Worm (Caenorhabditis elegans): ENCODE results near the gene srbc-9.
A peak's percentile ranks its signal among the peaks of the same experiment; 100 is the strongest.
"Not testable (repeated sequence)": the region's sequence is repeated elsewhere in the genome, so short reads cannot be mapped to it uniquely, and the experiment has no call there.

The srbc-9 gene

DNA sequence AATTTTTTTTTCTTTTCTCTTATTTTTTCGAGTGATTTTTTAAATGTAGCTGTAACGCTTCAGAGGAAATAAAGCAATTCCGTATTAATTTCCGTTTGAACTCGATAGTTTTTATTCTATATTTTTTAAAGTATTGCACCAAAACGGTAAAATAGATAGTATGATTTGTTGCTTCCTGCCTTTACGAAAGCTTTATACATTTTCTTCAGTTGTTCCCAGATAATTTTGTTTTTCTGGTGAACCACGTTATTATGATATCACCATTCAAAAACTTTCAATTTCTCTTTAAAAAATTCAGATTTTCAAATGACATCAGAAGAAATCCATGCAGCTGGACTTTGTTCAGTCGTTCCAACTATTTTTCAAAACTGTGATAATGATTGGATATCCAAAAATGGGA is 24.7 kb upstream of the srbc-9 start, which contains the start of gene srb-18:
Gene srb-18, plus strand, starts transcription at position 301 of the 400 bp plus-strand sequence.
- no peak for TF ChIP-seq mls-2 (tag; optimal IDR thresholded peaks at IDR 0.05)
- TF ChIP-seq sptf-1 (tag; optimal IDR thresholded peaks at IDR 0.05): no peak
- no peak for TF ChIP-seq snpc-4 (tag; optimal IDR thresholded peaks at IDR 0.05)
- no peak for TF ChIP-seq elt-3 (tag; optimal IDR thresholded peaks at IDR 0.05)
- no peak for TF ChIP-seq cnd-1 (tag; optimal IDR thresholded peaks at IDR 0.05)

DNA sequence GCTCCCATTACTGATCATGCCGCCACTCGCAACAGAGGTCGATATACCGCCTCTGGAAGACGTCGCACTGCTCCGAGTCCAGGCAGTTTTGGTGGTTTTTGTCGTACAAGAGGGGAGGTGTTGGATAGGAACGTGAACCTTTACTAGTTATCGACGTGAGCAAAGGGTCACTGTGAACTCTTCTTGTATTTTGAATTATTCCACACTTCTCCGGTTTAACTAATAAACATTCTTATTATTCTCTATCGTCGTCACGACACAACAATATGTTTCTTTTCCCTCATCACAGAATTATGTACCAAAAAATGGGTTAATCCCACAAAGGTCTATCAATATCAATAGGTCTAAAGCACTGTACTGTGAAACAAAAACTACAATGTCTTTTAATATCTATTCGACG is 21.2 kb upstream of the srbc-9 start, which contains the start of gene nhr-171:
Gene nhr-171, plus strand, starts transcription at position 301 of the 400 bp plus-strand sequence.
- TF ChIP-seq snpc-4, M03D4.4, hlh-1 (tag; optimal IDR thresholded peaks at IDR 0.05): not testable (repeated sequence)

DNA sequence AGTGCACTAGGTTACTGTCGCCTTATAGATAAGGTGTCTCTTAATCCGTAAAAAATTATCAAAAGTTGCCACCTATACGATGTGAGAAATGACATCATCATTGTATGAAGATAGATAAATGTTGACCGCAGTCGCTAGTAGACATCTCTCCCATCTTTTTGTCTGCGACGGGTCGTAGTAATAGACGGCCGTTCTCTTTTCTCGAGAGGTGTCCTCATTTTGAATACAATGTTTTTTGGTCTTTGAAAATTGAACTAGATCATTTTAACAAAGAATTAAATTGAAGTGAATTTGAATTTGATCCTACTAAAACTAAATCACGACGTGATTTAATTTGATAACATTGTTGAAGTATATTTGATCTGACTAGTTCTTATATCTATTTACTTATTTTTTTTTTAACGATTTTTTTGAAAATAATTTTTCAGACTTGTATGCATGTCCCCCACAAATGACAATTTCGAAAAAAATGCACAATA is 18.4 kb upstream of the srbc-9 start, which contains the start of the genes str-31 and nhr-172:
Gene str-31, minus strand, starts transcription at position 101 of the 479 bp plus-strand sequence.
Gene nhr-172, plus strand, starts transcription at position 429 of the 479 bp plus-strand sequence.
- TF ChIP-seq ceh-39 (tag; optimal IDR thresholded peaks at IDR 0.05) (no peak), unc-62 (GFP tag; optimal IDR thresholded peaks at IDR 0.05) (peak; percentile 19), ces-1 (GFP tag; optimal IDR thresholded peaks at IDR 0.05) (no peak)

DNA sequence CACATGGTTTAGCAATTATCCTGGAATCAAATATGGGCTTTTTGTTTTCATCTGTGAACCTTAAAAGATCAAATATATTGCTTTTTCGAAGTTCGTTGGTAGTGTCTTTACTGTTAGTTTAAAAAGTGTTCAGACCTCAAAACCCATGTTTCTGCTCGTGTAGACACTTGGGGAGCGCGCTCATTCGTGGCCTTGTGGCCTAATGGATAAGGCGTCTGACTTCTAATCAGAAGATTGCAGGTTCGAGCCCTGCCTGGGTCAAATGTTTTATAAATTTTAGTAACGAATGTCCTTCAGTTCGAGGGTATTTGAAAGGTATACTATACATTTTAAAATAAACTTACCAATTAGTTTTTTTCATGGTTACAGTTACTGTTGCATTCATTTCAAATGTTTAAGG is 16.0 kb upstream of the srbc-9 start:
- TF ChIP-seq ceh-83 (GFP tag; optimal IDR thresholded peaks at IDR 0.05): no peak
- no peak for TF ChIP-seq ceh-43 (GFP tag; optimal IDR thresholded peaks at IDR 0.05)
- no peak for TF ChIP-seq sem-2 (GFP tag; optimal IDR thresholded peaks at IDR 0.05)
- TF ChIP-seq ztf-11 (tag; optimal IDR thresholded peaks at IDR 0.05): no peak

DNA sequence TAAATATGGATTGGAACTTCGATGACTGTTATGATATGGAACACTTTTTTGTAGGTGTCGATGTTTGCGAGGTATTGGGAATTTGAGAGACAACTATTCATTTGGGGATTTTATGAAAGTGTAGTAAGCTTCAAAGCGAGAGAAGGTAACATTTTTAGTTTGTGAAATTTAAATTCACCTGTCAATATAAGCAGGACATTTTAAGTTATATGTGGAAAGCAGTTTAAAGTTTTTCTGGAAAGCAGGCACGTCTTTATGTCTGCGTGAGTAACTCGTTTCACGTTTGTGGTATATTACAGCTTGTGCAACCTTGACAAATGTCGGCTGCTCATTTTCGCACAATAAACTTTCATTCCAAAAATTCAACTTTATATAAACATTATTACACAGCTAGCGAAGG is 14.0 kb upstream of the srbc-9 start, which contains the start of gene srh-229:
Gene srh-229, minus strand, starts transcription at position 101 of the 400 bp plus-strand sequence.
- no peak for TF ChIP-seq flh-1 (GFP tag; optimal IDR thresholded peaks at IDR 0.05)
- no peak for TF ChIP-seq mab-5 (tag; optimal IDR thresholded peaks at IDR 0.05)
- TF ChIP-seq mep-1 (tag; optimal IDR thresholded peaks at IDR 0.05): no peak
- TF ChIP-seq ztf-11 (tag; optimal IDR thresholded peaks at IDR 0.05): no peak
- no peak for TF ChIP-seq lin-32 (GFP tag; optimal IDR thresholded peaks at IDR 0.05)
- TF ChIP-seq sptf-1 (tag; optimal IDR thresholded peaks at IDR 0.05): no peak
- no peak for TF ChIP-seq pha-4 (tag; optimal IDR thresholded peaks at IDR 0.05)
- no peak for TF ChIP-seq nhr-12 (tag; optimal IDR thresholded peaks at IDR 0.05)
- no peak for TF ChIP-seq nhr-76 (tag; optimal IDR thresholded peaks at IDR 0.05)
- no peak for TF ChIP-seq ceh-39 (tag; optimal IDR thresholded peaks at IDR 0.05)
- no peak for TF ChIP-seq nhr-237 (tag; optimal IDR thresholded peaks at IDR 0.05)
- no peak for TF ChIP-seq sem-2 (GFP tag; optimal IDR thresholded peaks at IDR 0.05)
- TF ChIP-seq elt-3 (tag; optimal IDR thresholded peaks at IDR 0.05): no peak
- TF ChIP-seq ces-1 (GFP tag; optimal IDR thresholded peaks at IDR 0.05): no peak
- TF ChIP-seq unc-120 (tag; optimal IDR thresholded peaks at IDR 0.05; ENCODE audit: poor library complexity, severe bottlenecking): no peak
- no peak for TF ChIP-seq lin-13 (tag; optimal IDR thresholded peaks at IDR 0.05)

DNA sequence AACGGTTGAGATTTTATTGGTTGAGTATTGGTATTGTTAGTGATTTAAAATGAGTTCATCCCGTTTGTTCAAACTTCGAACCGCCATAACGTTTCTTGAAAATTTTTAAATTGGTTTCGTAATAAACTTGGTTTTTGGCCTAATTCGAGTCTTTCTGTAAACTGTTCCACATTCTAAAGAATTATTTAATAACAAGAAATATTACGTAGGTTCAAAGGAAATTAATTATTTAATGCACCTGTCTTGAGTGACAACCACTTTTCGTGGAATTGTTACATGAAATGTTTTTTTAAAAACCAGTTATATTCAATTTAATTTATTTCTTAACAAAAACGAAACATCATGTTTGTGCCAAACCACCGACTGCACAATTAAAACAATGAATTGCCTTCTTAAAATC is 11.0 kb upstream of the srbc-9 start:
- TF ChIP-seq ces-1 (GFP tag; optimal IDR thresholded peaks at IDR 0.05): no peak
- TF ChIP-seq sptf-1 (tag; optimal IDR thresholded peaks at IDR 0.05): no peak
- TF ChIP-seq nhr-28 (tag; optimal IDR thresholded peaks at IDR 0.05): no peak
- TF ChIP-seq unc-62 (GFP tag; optimal IDR thresholded peaks at IDR 0.05): no peak
- no peak for TF ChIP-seq zip-8 (tag; optimal IDR thresholded peaks at IDR 0.05)
- TF ChIP-seq snpc-4 (tag; optimal IDR thresholded peaks at IDR 0.05): no peak
- TF ChIP-seq sem-2 (GFP tag; optimal IDR thresholded peaks at IDR 0.05): no peak
- TF ChIP-seq ztf-11 (tag; optimal IDR thresholded peaks at IDR 0.05): no peak
- no peak for TF ChIP-seq M03D4.4 (tag; optimal IDR thresholded peaks at IDR 0.05)
- TF ChIP-seq nhr-76 (tag; optimal IDR thresholded peaks at IDR 0.05): no peak
- no peak for TF ChIP-seq lin-32 (GFP tag; optimal IDR thresholded peaks at IDR 0.05)
- TF ChIP-seq elt-1 (tag; optimal IDR thresholded peaks at IDR 0.05; ENCODE audit: borderline replicate concordance, insufficient read depth): no peak
- TF ChIP-seq mls-2 (tag; optimal IDR thresholded peaks at IDR 0.05): no peak
- TF ChIP-seq unc-39 (tag; optimal IDR thresholded peaks at IDR 0.05): no peak
- TF ChIP-seq hlh-1 (tag; optimal IDR thresholded peaks at IDR 0.05): no peak

All from whole organism, mixed stage, embryonic.